Fruit fly (Drosophila melanogaster) whole organism: ENCODE results near the gene CG7156.

Source experiments
- CG8478 ChIP-seq: fragments of >200 bp; optimal IDR thresholded peaks from 2 replicates; lab custom pipeline; 2018; ENCODE audit warnings: inconsistent platforms
- usp ChIP-seq: fragments of >200 bp; optimal IDR thresholded peaks from 2 replicates; lab custom pipeline; 2017; ENCODE audit warnings: missing biosample characterization, missing genetic modification characterization, mixed read lengths

DNA sequence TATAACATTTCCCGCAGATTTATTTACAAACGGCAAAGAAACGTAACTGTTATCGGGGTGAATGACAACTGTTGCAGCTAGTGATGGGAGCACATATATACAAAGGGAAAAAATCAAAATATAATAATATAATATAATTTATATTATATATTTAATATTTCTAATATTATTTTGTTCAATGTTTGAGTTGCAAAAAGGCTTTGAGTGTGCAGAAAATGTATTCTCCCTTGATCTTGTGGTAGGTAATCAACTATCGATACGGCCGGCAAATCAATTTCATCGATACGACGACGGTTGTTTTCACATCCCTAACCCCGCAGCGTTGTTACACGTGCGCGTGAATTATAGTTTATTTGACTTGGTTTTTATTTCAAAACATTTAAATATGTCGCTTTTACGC is 18.5 kb downstream of the CG7156 start, which contains the start of the genes mTerf5 and Non3:
- TF ChIP-seq usp (GFP tag; lab: Kevin White, UChicago) (no peak), CG8478 (lab: Kevin White, UChicago) (no peak)
